Worm (Caenorhabditis elegans) whole organism, L4/young adult: ENCODE results near the gene Y55D9A.2.

Source experiments
- W03F9.2 ChIP-seq: fragments of 150-350 bp; optimal IDR thresholded peaks from 2 replicates; lab custom pipeline; 2014; ENCODE audit warnings: missing biosample characterization, missing genetic modification characterization
- dao-5 ChIP-seq: sonication (generic microtip); optimal IDR thresholded peaks from 2 replicates; lab custom pipeline; 2016; ENCODE audit warnings: missing genotype, missing genetic modification characterization, moderate library complexity, missing compliant biosample characterization
- him-1 ChIP-seq: sonication (generic microtip); optimal IDR thresholded peaks from 2 replicates; lab custom pipeline; 2016; ENCODE audit warnings: missing genotype, missing genetic modification reagents, missing genetic modification characterization, missing compliant biosample characterization

DNA sequence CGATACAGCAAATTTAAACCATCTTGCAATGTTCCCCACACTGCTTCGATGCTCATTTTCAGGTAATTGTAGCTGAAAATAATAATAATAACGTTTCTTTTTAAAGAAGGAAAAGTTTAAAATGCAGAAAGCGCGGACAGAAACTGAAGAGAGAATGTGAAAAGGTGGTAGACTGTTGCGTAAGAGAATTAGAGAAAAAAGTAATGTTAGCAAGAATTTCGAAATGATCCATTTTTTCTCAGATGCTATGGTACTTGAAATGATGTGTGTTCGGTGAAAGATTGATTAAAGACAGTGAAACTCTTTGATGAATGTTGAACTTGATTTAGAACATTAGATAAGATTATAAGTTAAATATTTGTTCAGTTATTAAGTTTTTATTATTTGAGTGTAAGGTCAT, 14.9 kb downstream of the Y55D9A.2 start, which contains the start of gene cul-6:
- TF ChIP-seq W03F9.2 (tag; lab: Kevin White, UChicago), result no peak
- TF ChIP-seq dao-5, result no peak
- no peak for TF ChIP-seq him-1 (tag; lab: Kevin White, UChicago)
